Fruit fly (Drosophila melanogaster) whole organism, embryonic: ENCODE data around the gene Cyp310a1.

Experiments used
- CG10274 ChIP-seq: fragments of 200-800 bp; sonication (Bioruptor generic); optimal IDR thresholded peaks from 3 replicates; lab custom pipeline; 2017; ENCODE audit warnings: missing biosample characterization, mild to moderate bottlenecking, missing genetic modification characterization
- CG12299 ChIP-seq: fragments of 200-800 bp; sonication (Bioruptor generic); optimal IDR thresholded peaks from 2 replicates; lab custom pipeline; 2018; ENCODE audit warnings: missing biosample characterization, mild to moderate bottlenecking, missing genetic modification characterization
- CG12744 ChIP-seq: fragments of 200-800 bp; sonication (Bioruptor generic); optimal IDR thresholded peaks from 2 replicates; lab custom pipeline; 2016; ENCODE audit warnings: missing biosample characterization, missing genetic modification characterization
- CG17385 ChIP-seq: fragments of 200-800 bp; sonication (Bioruptor generic); optimal IDR thresholded peaks from 3 replicates; lab custom pipeline; 2018; ENCODE audit warnings: missing biosample characterization, mild to moderate bottlenecking, missing genetic modification characterization
- CG18619 ChIP-seq: fragments of 200-800 bp; sonication (Bioruptor generic); optimal IDR thresholded peaks from 3 replicates; lab custom pipeline; 2017; ENCODE audit warnings: missing biosample characterization, mild to moderate bottlenecking, missing genetic modification characterization
- CG30431 ChIP-seq: fragments of 200-800 bp; sonication (Bioruptor generic); optimal IDR thresholded peaks from 2 replicates; lab custom pipeline; 2017; ENCODE audit warnings: missing biosample characterization, missing genetic modification characterization
- CG32772 ChIP-seq: fragments of 200-800 bp; sonication (Bioruptor generic); IDR thresholded peaks from 2 replicates; pipeline ENCODE4 v1.3.6; 2022; ENCODE audit warnings: missing biosample characterization, missing genetic modification characterization
- CG3407 ChIP-seq: fragments of 200-800 bp; sonication (Bioruptor generic); optimal IDR thresholded peaks from 2 replicates; lab custom pipeline; 2018; ENCODE audit warnings: missing biosample characterization, mild to moderate bottlenecking, missing genetic modification characterization
- CG3847 ChIP-seq: fragments of 200-800 bp; sonication (Bioruptor generic); IDR thresholded peaks from 2 replicates; pipeline ENCODE4 v1.3.6; 2022; ENCODE audit warnings: missing biosample characterization, missing genetic modification characterization
- CG43689 ChIP-seq: fragments of 200-800 bp; sonication (Bioruptor generic); IDR thresholded peaks from 2 replicates; pipeline ENCODE4 v1.3.6; 2022; ENCODE audit warnings: missing biosample characterization, missing genetic modification characterization
- CG6175 ChIP-seq: fragments of 200-800 bp; sonication (Bioruptor generic); IDR thresholded peaks from 3 replicates; pipeline ENCODE4 v1.3.6; 2022; ENCODE audit warnings: missing biosample characterization, missing genetic modification characterization
- CG6813 ChIP-seq: fragments of 200-800 bp; sonication (Bioruptor generic); optimal IDR thresholded peaks from 2 replicates; lab custom pipeline; 2017; ENCODE audit warnings: missing biosample characterization, missing genetic modification characterization, mild to moderate bottlenecking, moderate library complexity, missing genetic modification reagents
- CG6854 ChIP-seq: fragments of 200-800 bp; sonication (Bioruptor generic); optimal IDR thresholded peaks from 3 replicates; lab custom pipeline; 2017; ENCODE audit warnings: missing biosample characterization, mild to moderate bottlenecking, missing genetic modification characterization
- CG7786 ChIP-seq: fragments of 200-800 bp; sonication (Bioruptor generic); optimal IDR thresholded peaks from 2 replicates; lab custom pipeline; 2016; ENCODE audit warnings: missing biosample characterization, missing genetic modification characterization
- CG8290 ChIP-seq, 3 experiments: fragments of 200-800 bp; sonication (Bioruptor generic); optimal IDR thresholded peaks; 2 replicates each; lab custom pipeline; 2016 to 2019; ENCODE audit warnings: missing biosample characterization in 3 of 3, missing genetic modification characterization in 3 of 3, mild to moderate bottlenecking in 2 of 3, moderate library complexity in 1 of 3
- CG8944 ChIP-seq: fragments of 200-800 bp; sonication (Bioruptor generic); optimal IDR thresholded peaks from 3 replicates; lab custom pipeline; 2016; ENCODE audit warnings: missing biosample characterization, missing genetic modification characterization
- CG9609 ChIP-seq: fragments of 200-800 bp; sonication (Bioruptor generic); optimal IDR thresholded peaks from 3 replicates; lab custom pipeline; 2016; ENCODE audit warnings: missing biosample characterization, missing genetic modification characterization
- CG9876 ChIP-seq: fragments of 200-800 bp; sonication (Bioruptor generic); optimal IDR thresholded peaks from 2 replicates; lab custom pipeline; 2016; ENCODE audit warnings: missing biosample characterization, missing genetic modification characterization
- CkIIα-i1 ChIP-seq: fragments of 200-800 bp; sonication (Bioruptor generic); IDR thresholded peaks from 2 replicates; pipeline ENCODE4 v1.3.6; 2022; ENCODE audit warnings: missing biosample characterization, missing genetic modification characterization
- Dbx ChIP-seq: fragments of 200-800 bp; sonication (Bioruptor generic); IDR thresholded peaks from 3 replicates; pipeline ENCODE4 v1.3.6; 2022; ENCODE audit warnings: missing biosample characterization, missing genetic modification characterization
- E2f2 ChIP-seq: fragments of 200-800 bp; sonication (Bioruptor generic); IDR thresholded peaks from 2 replicates; pipeline ENCODE4 v1.3.6; 2022; ENCODE audit warnings: missing biosample characterization, missing genetic modification characterization
- Eip74EF ChIP-seq, 2 experiments: fragments of 200-800 bp in 1 of 2; fragments of >200 bp in 1 of 2; sonication (Bioruptor generic) in 1 of 2; optimal IDR thresholded peaks; 2 replicates each; lab custom pipeline; 2017 to 2019; ENCODE audit warnings: missing biosample characterization in 2 of 2, missing genetic modification characterization in 2 of 2, mild to moderate bottlenecking in 1 of 2, moderate library complexity in 1 of 2
- Gsc ChIP-seq: fragments of 200-800 bp; sonication (Bioruptor generic); IDR thresholded peaks from 2 replicates; pipeline ENCODE4 v1.3.6; 2022; ENCODE audit warnings: missing biosample characterization, missing genetic modification characterization
- Hey ChIP-seq: fragments of 200-800 bp; sonication (Bioruptor generic); optimal IDR thresholded peaks from 3 replicates; lab custom pipeline; 2018; ENCODE audit warnings: missing biosample characterization, mild to moderate bottlenecking, missing genetic modification characterization
- Hr78 ChIP-seq, 2 experiments: fragments of 200-800 bp in 1 of 2; fragments of >200 bp in 1 of 2; sonication (Bioruptor generic) in 1 of 2; optimal IDR thresholded peaks; 2 replicates each; lab custom pipeline; 2017 to 2019; ENCODE audit warnings: missing biosample characterization in 2 of 2, missing genetic modification characterization in 2 of 2, mild to moderate bottlenecking in 1 of 2, moderate library complexity in 1 of 2
- Med ChIP-seq: fragments of 200-800 bp; sonication (Bioruptor generic); peaks from one replicate; lab custom pipeline; 2016; ENCODE audit warnings: missing biosample characterization, missing genetic modification characterization, mild to moderate bottlenecking, inconsistent platforms, moderate library complexity
- Sin3A ChIP-seq: fragments of >200 bp; optimal IDR thresholded peaks from 2 replicates; lab custom pipeline; 2018
- Sry-δ ChIP-seq: fragments of 200-800 bp; sonication (Bioruptor generic); optimal IDR thresholded peaks from 2 replicates; lab custom pipeline; 2016; ENCODE audit warnings: missing biosample characterization, missing genetic modification characterization
- TFAM ChIP-seq: fragments of 200-800 bp; sonication (Bioruptor generic); optimal IDR thresholded peaks from 2 replicates; lab custom pipeline; 2017; ENCODE audit warnings: missing biosample characterization, missing genetic modification characterization, inconsistent platforms
- Usf ChIP-seq: fragments of 200-800 bp; sonication (Bioruptor generic); optimal IDR thresholded peaks from 2 replicates; lab custom pipeline; 2017; ENCODE audit warnings: missing genotype, missing biosample characterization, missing genetic modification characterization
- Vsx1 ChIP-seq: fragments of 200-800 bp; sonication (Bioruptor generic); optimal IDR thresholded peaks from 2 replicates; lab custom pipeline; 2017; ENCODE audit warnings: missing biosample characterization, mild to moderate bottlenecking, missing genetic modification characterization, missing genetic modification reagents
- abd-A ChIP-seq: fragments of 200-800 bp; sonication (Bioruptor generic); optimal IDR thresholded peaks from 3 replicates; lab custom pipeline; 2019; ENCODE audit warnings: missing biosample characterization, mild to moderate bottlenecking, missing genetic modification characterization, moderate library complexity
- bbx ChIP-seq: fragments of 200-800 bp; sonication (Bioruptor generic); IDR thresholded peaks from 2 replicates; pipeline ENCODE4 v1.3.6; 2022; ENCODE audit warnings: missing biosample characterization, missing genetic modification characterization; ENCODE audit not compliant: partially characterized antibody
- bowl ChIP-seq: fragments of 200-800 bp; sonication (Bioruptor generic); IDR thresholded peaks from 2 replicates; pipeline ENCODE4 v1.3.6; 2022; ENCODE audit warnings: missing biosample characterization, missing genetic modification characterization
- chm ChIP-seq: fragments of 200-800 bp; sonication (Bioruptor generic); IDR thresholded peaks from 2 replicates; pipeline ENCODE4 v1.3.6; 2022; ENCODE audit warnings: missing biosample characterization, missing genetic modification characterization
- chn ChIP-seq: fragments of 200-800 bp; sonication (Bioruptor generic); optimal IDR thresholded peaks from 2 replicates; lab custom pipeline; 2016; ENCODE audit warnings: missing biosample characterization, missing genetic modification characterization
- cwo ChIP-seq: fragments of 200-800 bp; sonication (Bioruptor generic); optimal IDR thresholded peaks from 3 replicates; lab custom pipeline; 2017; ENCODE audit warnings: missing biosample characterization, missing genetic modification characterization, mild to moderate bottlenecking, moderate library complexity, missing genetic modification reagents
- da ChIP-seq: fragments of 200-800 bp; sonication (Bioruptor generic); optimal IDR thresholded peaks from 2 replicates; lab custom pipeline; 2016; ENCODE audit warnings: missing biosample characterization, missing genetic modification characterization
- dimm ChIP-seq: fragments of 200-800 bp; sonication (Bioruptor generic); IDR thresholded peaks from 2 replicates; pipeline ENCODE4 v1.3.6; 2022; ENCODE audit warnings: missing biosample characterization, missing genetic modification characterization
- ewg ChIP-seq: fragments of 200-800 bp; sonication (Bioruptor generic); optimal IDR thresholded peaks from 3 replicates; lab custom pipeline; 2017; ENCODE audit warnings: mild to moderate bottlenecking, missing biosample characterization, missing genetic modification reagents, missing genetic modification characterization
- eyg ChIP-seq: fragments of 200-800 bp; sonication (Bioruptor generic); optimal IDR thresholded peaks from 3 replicates; lab custom pipeline; 2016; ENCODE audit warnings: missing biosample characterization, missing genetic modification characterization
- gt ChIP-seq: fragments of 200-800 bp; sonication (Bioruptor generic); IDR thresholded peaks from 2 replicates; pipeline ENCODE4 v1.3.6; 2022; ENCODE audit warnings: missing biosample characterization, missing genetic modification characterization
- ham ChIP-seq: fragments of 200-800 bp; sonication (Bioruptor generic); IDR thresholded peaks from 2 replicates; pipeline ENCODE4 v1.3.6; 2022; ENCODE audit warnings: missing biosample characterization, missing genetic modification characterization
- her ChIP-seq: fragments of 200-800 bp; sonication (Bioruptor generic); optimal IDR thresholded peaks from 2 replicates; lab custom pipeline; 2016; ENCODE audit warnings: missing biosample characterization, missing genetic modification characterization
- lmd ChIP-seq: fragments of 200-800 bp; sonication (Bioruptor generic); IDR thresholded peaks from 2 replicates; pipeline ENCODE4 v1.3.6; 2022; ENCODE audit warnings: missing biosample characterization, missing genetic modification characterization
- pum ChIP-seq: fragments of 200-800 bp; sonication (Bioruptor generic); optimal IDR thresholded peaks from 2 replicates; lab custom pipeline; 2016; ENCODE audit warnings: missing biosample characterization, missing genetic modification characterization
- sisA ChIP-seq: fragments of 200-800 bp; sonication (Bioruptor generic); IDR thresholded peaks from 2 replicates; pipeline ENCODE4 v1.3.6; 2022; ENCODE audit warnings: missing biosample characterization, missing genetic modification characterization
- slou ChIP-seq: fragments of 200-800 bp; sonication (Bioruptor generic); optimal IDR thresholded peaks from 3 replicates; lab custom pipeline; 2016; ENCODE audit warnings: missing biosample characterization, missing genetic modification characterization
- sqz ChIP-seq: fragments of 200-800 bp; sonication (Bioruptor generic); optimal IDR thresholded peaks from 3 replicates; lab custom pipeline; 2018; ENCODE audit warnings: missing biosample characterization, mild to moderate bottlenecking, missing genetic modification characterization
- tll ChIP-seq, 2 experiments: fragments of 200-800 bp in 1 of 2; fragments of >200 bp in 1 of 2; sonication (Bioruptor generic) in 1 of 2; optimal IDR thresholded peaks; 2 replicates each; lab custom pipeline; 2017 to 2019; ENCODE audit warnings: missing biosample characterization in 2 of 2, missing genetic modification characterization in 2 of 2, mild to moderate bottlenecking in 1 of 2, moderate library complexity in 1 of 2
- yki ChIP-seq: fragments of >200 bp; optimal IDR thresholded peaks from 3 replicates; lab custom pipeline; 2018
- z ChIP-seq: fragments of 200-800 bp; sonication (Bioruptor generic); IDR thresholded peaks from 3 replicates; pipeline ENCODE4 v1.3.6; 2022; ENCODE audit warnings: missing biosample characterization, missing genetic modification characterization

The Cyp310a1 gene

dm6 chr2L:18629144-18629543, 23.7 kb downstream of the Cyp310a1 start (continued):
- TF ChIP-seq CG6175 (GFP tag; lab: Robert Waterston, UW): no peak
- peak in 1 of 2 experiments; percentile 26 for TF ChIP-seq Hr78 (GFP tag; optimal IDR thresholded peaks at IDR 0.05; lab: Kevin White, UChicago)
- no peak for TF ChIP-seq CG12299 (tag; lab: Kevin White, UChicago)
- TF ChIP-seq CG43689: no peak
- no peak for TF ChIP-seq Vsx1 (GFP tag; lab: Kevin White, UChicago)
- no peak for TF ChIP-seq CG17385 (GFP tag; lab: Kevin White, UChicago)
- TF ChIP-seq CG9609 (GFP tag; lab: Kevin White, UChicago): no peak
- no peak for TF ChIP-seq CG7786 (GFP tag; lab: Kevin White, UChicago)
- no peak for TF ChIP-seq yki (lab: Kevin White, UChicago)
- no peak for TF ChIP-seq CG9876 (GFP tag; lab: Kevin White, UChicago)
- no peak for TF ChIP-seq CG3407 (GFP tag; lab: Kevin White, UChicago)
- TF ChIP-seq lmd (GFP tag; lab: Robert Waterston, UW): no peak
- TF ChIP-seq sqz: no peak
- no peak for TF ChIP-seq CG8290 (GFP tag; optimal IDR thresholded peaks at IDR 0.05; lab: Kevin White, UChicago)
- TF ChIP-seq CG8290 (tag; optimal IDR thresholded peaks at IDR 0.05; lab: Kevin White, UChicago): peak in 1 of 2 experiments; percentile 7
- no peak for TF ChIP-seq bowl (GFP tag; lab: Robert Waterston, UW)
- no peak for TF ChIP-seq Dbx
- TF ChIP-seq Eip74EF (GFP tag; optimal IDR thresholded peaks at IDR 0.05; lab: Kevin White, UChicago): no peak
- TF ChIP-seq CG12744 (GFP tag; lab: Kevin White, UChicago): no peak
- no peak for TF ChIP-seq her (GFP tag; lab: Kevin White, UChicago)
- TF ChIP-seq Gsc (GFP tag; lab: Robert Waterston, UW): no peak
- no peak for TF ChIP-seq chn (GFP tag; lab: Kevin White, UChicago)
- no peak for TF ChIP-seq slou (GFP tag; lab: Kevin White, UChicago)
- TF ChIP-seq sisA (GFP tag; lab: Robert Waterston, UW): no peak
- no peak for TF ChIP-seq dimm (GFP tag; lab: Robert Waterston, UW)
- no peak for TF ChIP-seq CG3847 (GFP tag; lab: Robert Waterston, UW)
- TF ChIP-seq Usf: no peak
- peak; percentile 57; the same call in 1 of the 3 replicates for TF ChIP-seq z (GFP tag; lab: Robert Waterston, UW)
- peak; percentile 23; the same call in 1 of the 2 replicates for TF ChIP-seq bbx (GFP tag; lab: Robert Waterston, UW)
- no peak for TF ChIP-seq Hey (tag; lab: Kevin White, UChicago)
- no peak for TF ChIP-seq gt
- no peak for TF ChIP-seq TFAM
- TF ChIP-seq Sry-δ (GFP tag; lab: Kevin White, UChicago): no peak
- no peak for TF ChIP-seq CG6813 (GFP tag; lab: Kevin White, UChicago)
- no peak for TF ChIP-seq ham (GFP tag; lab: Robert Waterston, UW)
- TF ChIP-seq tll (GFP tag; optimal IDR thresholded peaks at IDR 0.05; lab: Kevin White, UChicago): peak in 1 of 2 experiments; percentile 50
- peak; percentile 31 for TF ChIP-seq da (GFP tag; lab: Kevin White, UChicago)
- TF ChIP-seq CG30431 (GFP tag; lab: Kevin White, UChicago): no peak
- peak; percentile 91 for TF ChIP-seq cwo (GFP tag; lab: Kevin White, UChicago)
- no peak for TF ChIP-seq CG6854 (GFP tag; lab: Kevin White, UChicago)
- TF ChIP-seq CkIIα-i1 (GFP tag; lab: Robert Waterston, UW): no peak
- no peak for TF ChIP-seq Sin3A (lab: Kevin White, UChicago)
- peak; percentile 34 for TF ChIP-seq Med
- no peak for TF ChIP-seq CG8944 (GFP tag; lab: Kevin White, UChicago)
- TF ChIP-seq pum (GFP tag; lab: Kevin White, UChicago): no peak
- TF ChIP-seq ewg (GFP tag; lab: Kevin White, UChicago): no peak
- no peak for TF ChIP-seq CG18619 (GFP tag; lab: Kevin White, UChicago)
- TF ChIP-seq chm: no peak
- TF ChIP-seq abd-A (tag; lab: Kevin White, UChicago): no peak
- no peak for TF ChIP-seq CG32772 (GFP tag; lab: Robert Waterston, UW)
- TF ChIP-seq E2f2 (GFP tag; lab: Robert Waterston, UW): no peak
- TF ChIP-seq eyg (GFP tag; lab: Kevin White, UChicago): no peak
- TF ChIP-seq CG10274 (GFP tag; lab: Kevin White, UChicago): no peak
